Worm (Caenorhabditis elegans) whole organism, L4 larva: Measurements from ENCODE around the gene Y73F8A.35.
A peak's percentile ranks its signal among the peaks of the same experiment; 100 is the strongest.

ENCODE experiments used
- D1046.2 ChIP-seq: fragments of 200-800 bp; sonication (Bioruptor generic); IDR thresholded peaks from 2 replicates; pipeline ENCODE4 v1.3.6; 2022; ENCODE audit warnings: missing genetic modification characterization, missing compliant biosample characterization
- F37D6.2 ChIP-seq: sonication (generic microtip); optimal IDR thresholded peaks from 2 replicates; lab custom pipeline; 2016; ENCODE audit warnings: mild to moderate bottlenecking, missing genetic modification characterization, missing compliant biosample characterization
- F49E8.2 ChIP-seq: sonication (generic microtip); optimal IDR thresholded peaks from 2 replicates; lab custom pipeline; 2016; ENCODE audit warnings: missing compliant biosample characterization, mild to moderate bottlenecking, missing genetic modification characterization, borderline replicate concordance
- Y75B8A.6 ChIP-seq: fragments of 200-800 bp; sonication (Bioruptor generic); IDR thresholded peaks from 2 replicates; pipeline ENCODE4 v1.3.6; 2022; ENCODE audit warnings: missing genetic modification reagents, missing genetic modification characterization, missing compliant biosample characterization
- ZK337.2 ChIP-seq: fragments of 200-800 bp; sonication (Bioruptor generic); IDR thresholded peaks from 2 replicates; pipeline ENCODE4 v1.3.6; 2022; ENCODE audit warnings: missing genetic modification reagents, missing genetic modification characterization, missing compliant biosample characterization
- aha-1 ChIP-seq: fragments of 150-350 bp; peaks from one replicate; lab custom pipeline; 2014; ENCODE audit warnings: missing biosample characterization, missing genetic modification characterization
- aly-2 ChIP-seq: sonication (generic microtip); optimal IDR thresholded peaks from 2 replicates; lab custom pipeline; 2018; ENCODE audit warnings: missing biosample characterization, missing genetic modification characterization
- attf-4 ChIP-seq: sonication (generic microtip); optimal IDR thresholded peaks from 3 replicates; lab custom pipeline; 2017; ENCODE audit warnings: missing biosample characterization, missing genetic modification characterization
- ceh-20 ChIP-seq: fragments of 200-800 bp; sonication (Bioruptor generic); IDR thresholded peaks from 2 replicates; pipeline ENCODE4 v1.3.6; 2022; ENCODE audit warnings: missing genetic modification reagents, missing genetic modification characterization, missing compliant biosample characterization
- ceh-82 ChIP-seq: sonication (generic microtip); optimal IDR thresholded peaks from 2 replicates; lab custom pipeline; 2017; ENCODE audit warnings: missing biosample characterization, missing genetic modification characterization
- ctbp-1 ChIP-seq: fragments of 200-800 bp; sonication (Bioruptor generic); IDR thresholded peaks from 2 replicates; pipeline ENCODE4 v1.3.6; 2022; ENCODE audit warnings: missing genetic modification reagents, missing genetic modification characterization, missing compliant biosample characterization
- daf-16 ChIP-seq, 3 experiments: sonication (generic microtip); optimal IDR thresholded peaks; 2 replicates each; lab custom pipeline; 2016 to 2017; ENCODE audit warnings: missing genetic modification characterization in 3 of 3, missing genetic modification reagents in 3 of 3, mild to moderate bottlenecking in 2 of 3, missing compliant biosample characterization in 2 of 3, missing biosample characterization in 1 of 3, moderate library complexity in 1 of 3
- dmd-6 ChIP-seq: fragments of 200-800 bp; sonication (Bioruptor generic); IDR thresholded peaks from 2 replicates; pipeline ENCODE4 v1.3.6; 2022; ENCODE audit warnings: missing genetic modification reagents, missing genetic modification characterization, missing compliant biosample characterization
- dmd-9 ChIP-seq: fragments of 200-800 bp; sonication (Bioruptor generic); IDR thresholded peaks from 2 replicates; pipeline ENCODE4 v1.3.6; 2022; ENCODE audit warnings: missing genetic modification reagents, missing genetic modification characterization, missing compliant biosample characterization
- duxl-1 ChIP-seq: sonication (generic microtip); optimal IDR thresholded peaks from 2 replicates; lab custom pipeline; 2016; ENCODE audit warnings: mild to moderate bottlenecking, missing genetic modification characterization, moderate library complexity, missing compliant biosample characterization; ENCODE audit not compliant: poor library complexity
- dve-1 ChIP-seq: sonication (generic microtip); optimal IDR thresholded peaks from 2 replicates; lab custom pipeline; 2017; ENCODE audit warnings: antibody characterized with exemption, mild to moderate bottlenecking, missing genetic modification characterization, missing compliant biosample characterization; ENCODE audit not compliant: insufficient read depth
- egl-27 ChIP-seq: sonication (generic microtip); optimal IDR thresholded peaks from 3 replicates; lab custom pipeline; 2017; ENCODE audit warnings: missing biosample characterization, missing genetic modification reagents, missing genetic modification characterization
- fkh-10 ChIP-seq: fragments of 150-350 bp; optimal IDR thresholded peaks from 2 replicates; lab custom pipeline; 2014; ENCODE audit warnings: missing biosample characterization, missing genetic modification reagents, missing genetic modification characterization
- fos-1 ChIP-seq: fragments of 150-350 bp; optimal IDR thresholded peaks from 2 replicates; lab custom pipeline; 2014; ENCODE audit warnings: missing biosample characterization, missing genetic modification characterization
- hif-1 ChIP-seq, 2 experiments: sonication (generic microtip); optimal IDR thresholded peaks; 2 replicates each; lab custom pipeline; 2016 to 2017; ENCODE audit warnings: missing compliant biosample characterization in 2 of 2, missing genetic modification characterization in 2 of 2, missing genetic modification reagents in 2 of 2, missing genotype in 2 of 2, mild to moderate bottlenecking in 1 of 2
- lin-29 ChIP-seq: fragments of 200-800 bp; sonication (Bioruptor generic); IDR thresholded peaks from 2 replicates; pipeline ENCODE4 v1.3.6; 2022; ENCODE audit warnings: missing genetic modification reagents, missing genetic modification characterization, missing compliant biosample characterization
- lin-38 ChIP-seq: fragments of 200-800 bp; sonication (Bioruptor generic); IDR thresholded peaks from 2 replicates; pipeline ENCODE4 v1.3.6; 2022; ENCODE audit warnings: missing genetic modification reagents, missing genetic modification characterization, missing compliant biosample characterization
- lsy-2 ChIP-seq, 2 experiments: fragments of 150-350 bp in 1 of 2; sonication (generic microtip) in 1 of 2; optimal IDR thresholded peaks; 2 replicates each; lab custom pipeline; 2014 to 2017; ENCODE audit warnings: missing biosample characterization in 2 of 2, missing genetic modification characterization in 2 of 2
- mdl-1 ChIP-seq, 2 experiments: fragments of 150-350 bp in 1 of 2; sonication (generic microtip) in 1 of 2; optimal IDR thresholded peaks; 2 replicates each; lab custom pipeline; 2014 to 2017; ENCODE audit warnings: missing biosample characterization in 2 of 2, missing genetic modification characterization in 2 of 2
- mep-1 ChIP-seq: fragments of 150-350 bp; sonication (generic microtip); optimal IDR thresholded peaks from 3 replicates; lab custom pipeline; 2014; ENCODE audit warnings: missing biosample characterization, missing genetic modification characterization
- mxl-3 ChIP-seq: fragments of 200-800 bp; sonication (Bioruptor generic); optimal IDR thresholded peaks from 2 replicates; lab custom pipeline; 2018; ENCODE audit warnings: mild to moderate bottlenecking, missing genetic modification characterization, missing compliant biosample characterization
- nhr-10 ChIP-seq: fragments of 150-350 bp; optimal IDR thresholded peaks from 2 replicates; lab custom pipeline; 2014; ENCODE audit warnings: missing biosample characterization, missing genetic modification characterization
- nhr-102 ChIP-seq: sonication (generic microtip); optimal IDR thresholded peaks from 2 replicates; lab custom pipeline; 2016; ENCODE audit warnings: mild to moderate bottlenecking, missing genetic modification characterization, moderate library complexity, missing compliant biosample characterization
- nhr-25 ChIP-seq: sonication (generic microtip); optimal IDR thresholded peaks from 2 replicates; lab custom pipeline; 2017; ENCODE audit warnings: missing genetic modification characterization, mild to moderate bottlenecking, missing compliant biosample characterization, antibody characterized with exemption, moderate library complexity, borderline replicate concordance; ENCODE audit not compliant: insufficient read depth
- nhr-41 ChIP-seq: fragments of 200-800 bp; sonication (Bioruptor generic); IDR thresholded peaks from 2 replicates; pipeline ENCODE4 v1.3.6; 2022; ENCODE audit warnings: missing genetic modification reagents, missing genetic modification characterization, missing compliant biosample characterization
- nhr-6 ChIP-seq: fragments of 150-350 bp; optimal IDR thresholded peaks from 2 replicates; lab custom pipeline; 2014; ENCODE audit warnings: missing biosample characterization, missing genetic modification characterization
- nhr-76 ChIP-seq: fragments of 150-350 bp; optimal IDR thresholded peaks from 2 replicates; lab custom pipeline; 2014; ENCODE audit warnings: missing biosample characterization, missing genetic modification characterization
- pha-4 ChIP-seq, 2 experiments: fragments of 150-350 bp in 1 of 2; fragments of 200-800 bp in 1 of 2; sonication (Bioruptor generic) in 1 of 2; IDR thresholded peaks in 1 of 2; optimal IDR thresholded peaks in 1 of 2; 2 replicates each; pipeline versions ENCODE4 v1.3.6 to Lab custom; 2014 to 2022; ENCODE audit warnings: missing genetic modification characterization in 2 of 2, missing genetic modification reagents in 2 of 2, missing biosample characterization in 1 of 2, missing compliant biosample characterization in 1 of 2
- php-3 ChIP-seq: fragments of 200-800 bp; sonication (Bioruptor generic); IDR thresholded peaks from 2 replicates; pipeline ENCODE4 v1.3.6; 2022; ENCODE audit warnings: missing genetic modification reagents, missing genetic modification characterization, missing compliant biosample characterization
- pqm-1 ChIP-seq: sonication (generic microtip); optimal IDR thresholded peaks from 2 replicates; lab custom pipeline; 2017; ENCODE audit warnings: missing biosample characterization, missing genetic modification characterization
- rbr-2 ChIP-seq: sonication (generic microtip); optimal IDR thresholded peaks from 2 replicates; lab custom pipeline; 2016; ENCODE audit warnings: missing genotype, missing genetic modification characterization, missing compliant biosample characterization
- sdz-12 ChIP-seq: fragments of 200-800 bp; sonication (Bioruptor generic); optimal IDR thresholded peaks from 2 replicates; lab custom pipeline; 2018; ENCODE audit warnings: mild to moderate bottlenecking, missing genetic modification characterization, missing compliant biosample characterization
- set-16 ChIP-seq: fragments of 200-800 bp; sonication (Bioruptor generic); IDR thresholded peaks from 2 replicates; pipeline ENCODE4 v1.3.6; 2022; ENCODE audit warnings: missing genetic modification reagents, missing genetic modification characterization, missing compliant biosample characterization
- snpc-1.2 ChIP-seq: fragments of 200-800 bp; sonication (Bioruptor generic); IDR thresholded peaks from 2 replicates; pipeline ENCODE4 v1.3.6; 2022; ENCODE audit warnings: missing genetic modification reagents, missing genetic modification characterization, missing compliant biosample characterization
- tra-1 ChIP-seq: fragments of 200-800 bp; sonication (Bioruptor generic); IDR thresholded peaks from 2 replicates; pipeline ENCODE4 v1.3.6; 2022; ENCODE audit warnings: missing genetic modification reagents, missing genetic modification characterization, missing compliant biosample characterization
- unc-62 ChIP-seq, 3 experiments: fragments of 150-350 bp in 1 of 3; sonication (generic microtip); optimal IDR thresholded peaks in 2 of 3; peaks in 1 of 3; 1 replicate in 1 of 3; 2 replicates in 2 of 3; lab custom pipeline; 2014 to 2017; ENCODE audit warnings: missing biosample characterization in 3 of 3, missing genetic modification characterization in 3 of 3, missing genetic modification reagents in 3 of 3, missing genotype in 1 of 3
- zag-1 ChIP-seq: fragments of 150-350 bp; optimal IDR thresholded peaks from 2 replicates; lab custom pipeline; 2014; ENCODE audit warnings: missing biosample characterization, missing genetic modification characterization
- zfp-3 ChIP-seq: fragments of 200-800 bp; sonication (Bioruptor generic); conservative IDR thresholded peaks from 2 replicates; pipeline ENCODE4 v1.3.6; 2022; ENCODE audit warnings: missing genetic modification reagents, missing genetic modification characterization, missing compliant biosample characterization
- zip-11 ChIP-seq: fragments of 200-800 bp; sonication (Bioruptor generic); IDR thresholded peaks from 2 replicates; pipeline ENCODE4 v1.3.6; 2022; ENCODE audit warnings: missing genetic modification characterization, missing compliant biosample characterization
- ztf-11 ChIP-seq: fragments of 150-350 bp; optimal IDR thresholded peaks from 2 replicates; lab custom pipeline; 2014; ENCODE audit warnings: missing biosample characterization, missing genetic modification characterization

Y73F8A.35 gene

DNA sequence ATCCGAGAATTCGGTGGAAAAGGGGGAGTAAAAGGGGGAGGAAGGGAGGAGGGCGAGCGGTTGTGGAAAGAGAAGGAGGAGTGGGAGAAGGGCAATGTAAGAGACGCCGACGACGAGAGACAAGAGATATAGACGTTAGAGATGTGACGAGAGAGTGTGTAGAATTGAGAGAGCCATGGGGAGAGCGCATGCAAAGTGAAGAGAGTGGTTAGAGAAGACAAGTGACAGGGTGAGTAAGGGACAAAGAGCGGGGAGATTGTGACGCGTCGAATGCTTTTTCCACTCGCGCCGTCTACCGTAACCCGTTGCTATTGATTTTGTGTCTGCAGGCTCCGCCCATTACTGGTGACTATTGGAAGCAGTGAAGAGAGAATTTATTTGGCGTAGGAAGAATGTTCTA lies 31.0 kb upstream of the Y73F8A.35 start (continued):
- TF ChIP-seq nhr-6 (tag; lab: Kevin White, UChicago) (peak; percentile 64), zag-1 (tag; lab: Kevin White, UChicago) (no peak), duxl-1 (tag; lab: Kevin White, UChicago) (peak; percentile 98), mxl-3 (GFP tag; lab: Kevin White, UChicago) (no peak), pqm-1 (tag; lab: Kevin White, UChicago) (no peak), nhr-41 (GFP tag; lab: Robert Waterston, UW) (no peak), mdl-1 (tag; optimal IDR thresholded peaks at IDR 0.05; lab: Kevin White, UChicago) (peak in 1 of 2 experiments; percentile 50), zfp-3 (GFP tag; lab: Robert Waterston, UW) (0 out of 2 replicates have a peak, but pooled peaks have one; percentile 47), mep-1 (tag; lab: Kevin White, UChicago) (peak; percentile 80), pha-4 (GFP tag; IDR thresholded peaks at IDR 0.05; lab: Robert Waterston, UW) (peak; percentile 56; the same call in 1 of the 2 replicates), pha-4 (tag; optimal IDR thresholded peaks at IDR 0.05; lab: Kevin White, UChicago) (no peak), nhr-10 (no peak), nhr-102 (tag; lab: Kevin White, UChicago) (peak; percentile 88), egl-27 (tag; lab: Kevin White, UChicago) (no peak), sdz-12 (GFP tag; lab: Kevin White, UChicago) (no peak), php-3 (GFP tag; lab: Robert Waterston, UW) (no peak), set-16 (GFP tag; lab: Robert Waterston, UW) (no peak; the same call in 1 of the 2 replicates), ceh-82 (tag; lab: Kevin White, UChicago) (no peak), dmd-6 (GFP tag; lab: Robert Waterston, UW) (no peak), nhr-76 (tag; lab: Kevin White, UChicago) (no peak), ceh-20 (GFP tag; lab: Robert Waterston, UW) (no peak), hif-1 (tag; optimal IDR thresholded peaks at IDR 0.05; lab: Kevin White, UChicago) (no peak), dmd-9 (GFP tag; lab: Robert Waterston, UW) (no peak), fkh-10 (GFP tag; lab: Kevin White, UChicago) (peak; percentile 49)

DNA sequence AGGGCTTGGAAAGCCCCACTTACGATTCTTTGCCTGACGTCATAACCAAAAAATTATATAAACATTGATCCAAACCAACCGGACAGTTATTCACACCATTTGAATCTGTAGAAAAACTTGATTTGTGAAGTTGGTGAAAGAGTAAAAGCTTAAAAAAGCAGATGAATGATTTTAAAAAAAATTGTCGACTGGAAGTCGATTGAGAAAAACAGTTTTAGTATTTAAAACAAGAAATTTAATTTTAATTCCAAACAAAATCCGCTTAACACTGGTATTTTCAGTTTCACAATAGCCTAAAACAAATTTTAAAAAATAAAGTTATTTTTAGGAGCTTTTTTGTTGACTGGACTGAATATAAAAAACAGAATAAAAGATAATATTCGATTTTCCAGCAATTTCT lies 24.6 kb upstream of the Y73F8A.35 start, which contains the start of gene Y105C5A.1:
TSS of gene Y105C5A.1 (minus strand) at position 101 of the 400 bp plus-strand sequence.
- TF ChIP-seq nhr-10, result no peak
- no peak for TF ChIP-seq lin-38
- no peak for TF ChIP-seq daf-16 (GFP tag; optimal IDR thresholded peaks at IDR 0.05; lab: Kevin White, UChicago)
- TF ChIP-seq daf-16 (tag; optimal IDR thresholded peaks at IDR 0.05; lab: Kevin White, UChicago), result no peak
- TF ChIP-seq lsy-2 (tag; optimal IDR thresholded peaks at IDR 0.05; lab: Kevin White, UChicago), result no peak
- no peak for TF ChIP-seq attf-4
- TF ChIP-seq php-3 (GFP tag; lab: Robert Waterston, UW), result no peak
- no peak for TF ChIP-seq lin-29
- no peak for TF ChIP-seq ztf-11 (tag; lab: Kevin White, UChicago)
- no peak for TF ChIP-seq ZK337.2 (GFP tag; lab: Robert Waterston, UW)
- no peak for TF ChIP-seq snpc-1.2 (GFP tag; lab: Robert Waterston, UW)
- no peak for TF ChIP-seq D1046.2 (GFP tag; lab: Robert Waterston, UW)
- no peak for TF ChIP-seq fkh-10 (GFP tag; lab: Kevin White, UChicago)
- no peak for TF ChIP-seq aly-2 (tag; lab: Kevin White, UChicago)
- no peak for TF ChIP-seq nhr-41 (GFP tag; lab: Robert Waterston, UW)
- TF ChIP-seq F49E8.2 (tag; lab: Kevin White, UChicago), result no peak
- TF ChIP-seq, all 104 proteins: peak for 0

DNA sequence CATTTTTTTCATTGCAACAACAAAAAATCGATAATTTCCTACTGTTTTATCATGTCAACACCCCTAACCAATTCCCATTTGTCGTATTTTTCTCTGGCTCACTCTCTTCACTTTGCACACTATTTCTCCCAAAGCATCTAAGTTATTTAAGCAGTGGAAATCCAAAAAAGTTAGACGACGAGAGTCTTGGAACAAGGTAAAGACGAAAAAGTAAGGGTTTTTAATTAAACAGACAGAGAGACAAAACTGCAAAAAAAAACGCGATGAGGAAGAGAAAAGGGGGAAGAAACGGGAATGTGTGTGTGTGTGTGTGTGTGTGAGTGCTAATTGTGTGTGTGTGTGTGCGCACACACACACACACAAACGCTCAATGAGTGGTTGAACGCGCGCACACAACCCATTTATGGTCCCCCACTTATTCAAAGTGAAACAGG lies 21.5 kb upstream of the Y73F8A.35 start:
- TF ChIP-seq dve-1 (tag; lab: Kevin White, UChicago) (peak; percentile 66), attf-4 (no peak), aha-1 (peak; percentile 1), fos-1 (tag; lab: Kevin White, UChicago) (no peak), lsy-2 (tag; optimal IDR thresholded peaks at IDR 0.05; lab: Kevin White, UChicago) (peak in 1 of 2 experiments; percentile 85), zfp-3 (GFP tag; lab: Robert Waterston, UW) (no peak), tra-1 (no peak), Y75B8A.6 (GFP tag; lab: Robert Waterston, UW) (no peak), ctbp-1 (no peak), duxl-1 (tag; lab: Kevin White, UChicago) (peak; percentile 64), F37D6.2 (tag; lab: Kevin White, UChicago) (no peak), fkh-10 (GFP tag; lab: Kevin White, UChicago) (peak; percentile 86), unc-62 (GFP tag; optimal IDR thresholded peaks at IDR 0.05 in 1 of 2; lab: Kevin White, UChicago) (peak in 1 of 2 experiments; percentile 3), unc-62 (tag; optimal IDR thresholded peaks at IDR 0.05; lab: Kevin White, UChicago) (no peak), rbr-2 (peak; percentile 81), zip-11 (no peak), nhr-25 (tag; lab: Kevin White, UChicago) (peak; percentile 31)
